Worm (Caenorhabditis elegans) whole organism, L4 larva: ENCODE data around the gene sre-29.
A peak's percentile ranks its signal among the peaks of the same experiment; 100 is the strongest.

Experiments used
- F26F4.8 ChIP-seq: fragments of 200-800 bp; sonication (Bioruptor generic); conservative IDR thresholded peaks from 2 replicates; pipeline ENCODE4 v1.3.6; 2022; ENCODE audit warnings: missing genetic modification characterization, missing compliant biosample characterization
- F49E8.2 ChIP-seq: sonication (generic microtip); optimal IDR thresholded peaks from 2 replicates; lab custom pipeline; 2016; ENCODE audit warnings: missing compliant biosample characterization, mild to moderate bottlenecking, missing genetic modification characterization, borderline replicate concordance
- T20F7.1 ChIP-seq: fragments of 200-800 bp; sonication (Bioruptor generic); optimal IDR thresholded peaks from 2 replicates; lab custom pipeline; 2018; ENCODE audit warnings: mild to moderate bottlenecking, missing genetic modification characterization, missing compliant biosample characterization
- T26A8.4 ChIP-seq: fragments of 200-800 bp; sonication (Bioruptor generic); IDR thresholded peaks from 2 replicates; pipeline ENCODE4 v1.3.6; 2022; ENCODE audit warnings: missing genetic modification characterization, missing compliant biosample characterization
- Y48G9A.11 ChIP-seq: fragments of 200-800 bp; sonication (Bioruptor generic); IDR thresholded peaks from 2 replicates; pipeline ENCODE4 v1.3.6; 2022; ENCODE audit warnings: missing genetic modification reagents, missing genetic modification characterization, missing compliant biosample characterization
- attf-4 ChIP-seq: sonication (generic microtip); optimal IDR thresholded peaks from 3 replicates; lab custom pipeline; 2017; ENCODE audit warnings: missing biosample characterization, missing genetic modification characterization
- ceh-20 ChIP-seq: fragments of 200-800 bp; sonication (Bioruptor generic); IDR thresholded peaks from 2 replicates; pipeline ENCODE4 v1.3.6; 2022; ENCODE audit warnings: missing genetic modification reagents, missing genetic modification characterization, missing compliant biosample characterization
- ceh-82 ChIP-seq: sonication (generic microtip); optimal IDR thresholded peaks from 2 replicates; lab custom pipeline; 2017; ENCODE audit warnings: missing biosample characterization, missing genetic modification characterization
- ces-1 ChIP-seq: fragments of 150-350 bp; sonication (generic microtip); optimal IDR thresholded peaks from 4 replicates; lab custom pipeline; 2014; ENCODE audit warnings: missing biosample characterization, missing genetic modification reagents, missing genetic modification characterization
- cey-2 ChIP-seq: sonication (generic microtip); optimal IDR thresholded peaks from 3 replicates; lab custom pipeline; 2017; ENCODE audit warnings: missing genetic modification characterization, mild to moderate bottlenecking, missing compliant biosample characterization, antibody characterized with exemption, borderline replicate concordance; ENCODE audit not compliant: insufficient read depth
- daf-12 ChIP-seq: fragments of 150-350 bp; optimal IDR thresholded peaks from 2 replicates; lab custom pipeline; 2014; ENCODE audit warnings: missing biosample characterization, missing genetic modification reagents, missing genetic modification characterization
- daf-16 ChIP-seq, 3 experiments: sonication (generic microtip); optimal IDR thresholded peaks; 2 replicates each; lab custom pipeline; 2016 to 2017; ENCODE audit warnings: missing genetic modification characterization in 3 of 3, missing genetic modification reagents in 3 of 3, mild to moderate bottlenecking in 2 of 3, missing compliant biosample characterization in 2 of 3, missing biosample characterization in 1 of 3, moderate library complexity in 1 of 3
- dmd-6 ChIP-seq: fragments of 200-800 bp; sonication (Bioruptor generic); IDR thresholded peaks from 2 replicates; pipeline ENCODE4 v1.3.6; 2022; ENCODE audit warnings: missing genetic modification reagents, missing genetic modification characterization, missing compliant biosample characterization
- dmd-8 ChIP-seq: fragments of 200-800 bp; sonication (Bioruptor generic); IDR thresholded peaks from 2 replicates; pipeline ENCODE4 v1.3.6; 2022; ENCODE audit warnings: missing genetic modification characterization, missing compliant biosample characterization
- dmd-9 ChIP-seq: fragments of 200-800 bp; sonication (Bioruptor generic); IDR thresholded peaks from 2 replicates; pipeline ENCODE4 v1.3.6; 2022; ENCODE audit warnings: missing genetic modification reagents, missing genetic modification characterization, missing compliant biosample characterization
- duxl-1 ChIP-seq: sonication (generic microtip); optimal IDR thresholded peaks from 2 replicates; lab custom pipeline; 2016; ENCODE audit warnings: mild to moderate bottlenecking, missing genetic modification characterization, moderate library complexity, missing compliant biosample characterization; ENCODE audit not compliant: poor library complexity
- dve-1 ChIP-seq: sonication (generic microtip); optimal IDR thresholded peaks from 2 replicates; lab custom pipeline; 2017; ENCODE audit warnings: antibody characterized with exemption, mild to moderate bottlenecking, missing genetic modification characterization, missing compliant biosample characterization; ENCODE audit not compliant: insufficient read depth
- fkh-10 ChIP-seq: fragments of 150-350 bp; optimal IDR thresholded peaks from 2 replicates; lab custom pipeline; 2014; ENCODE audit warnings: missing biosample characterization, missing genetic modification reagents, missing genetic modification characterization
- hif-1 ChIP-seq, 2 experiments: sonication (generic microtip); optimal IDR thresholded peaks; 2 replicates each; lab custom pipeline; 2016 to 2017; ENCODE audit warnings: missing compliant biosample characterization in 2 of 2, missing genetic modification characterization in 2 of 2, missing genetic modification reagents in 2 of 2, missing genotype in 2 of 2, mild to moderate bottlenecking in 1 of 2
- hlh-11 ChIP-seq: fragments of 200-800 bp; sonication (Bioruptor generic); optimal IDR thresholded peaks from 2 replicates; lab custom pipeline; 2018; ENCODE audit warnings: mild to moderate bottlenecking, missing genetic modification characterization, missing compliant biosample characterization
- hlh-30 ChIP-seq: sonication (generic microtip); optimal IDR thresholded peaks from 2 replicates; lab custom pipeline; 2017; ENCODE audit warnings: antibody characterized with exemption, mild to moderate bottlenecking, missing genetic modification characterization, missing compliant biosample characterization; ENCODE audit not compliant: insufficient read depth
- hmg-1.1 ChIP-seq: fragments of 200-800 bp; sonication (Bioruptor generic); IDR thresholded peaks from 2 replicates; pipeline ENCODE4 v1.3.6; 2022; ENCODE audit warnings: missing genetic modification reagents, missing genetic modification characterization, missing compliant biosample characterization
- jun-1 ChIP-seq: fragments of 150-350 bp; optimal IDR thresholded peaks from 2 replicates; lab custom pipeline; 2014; ENCODE audit warnings: missing biosample characterization, missing genetic modification reagents, missing genetic modification characterization
- lim-7 ChIP-seq: fragments of 200-800 bp; sonication (Bioruptor generic); IDR thresholded peaks from 2 replicates; pipeline ENCODE4 v1.3.6; 2022; ENCODE audit warnings: missing genetic modification characterization, missing compliant biosample characterization
- lin-1 ChIP-seq: fragments of 200-800 bp; sonication (Bioruptor generic); IDR thresholded peaks from 2 replicates; pipeline ENCODE4 v1.3.6; 2022; ENCODE audit warnings: missing genetic modification reagents, missing genetic modification characterization, missing compliant biosample characterization
- lin-15B ChIP-seq: fragments of 150-350 bp; sonication (generic microtip); optimal IDR thresholded peaks from 3 replicates; lab custom pipeline; 2014; ENCODE audit warnings: missing biosample characterization, missing genetic modification characterization
- mxl-3 ChIP-seq: fragments of 200-800 bp; sonication (Bioruptor generic); optimal IDR thresholded peaks from 2 replicates; lab custom pipeline; 2018; ENCODE audit warnings: mild to moderate bottlenecking, missing genetic modification characterization, missing compliant biosample characterization
- nhr-41 ChIP-seq: fragments of 200-800 bp; sonication (Bioruptor generic); IDR thresholded peaks from 2 replicates; pipeline ENCODE4 v1.3.6; 2022; ENCODE audit warnings: missing genetic modification reagents, missing genetic modification characterization, missing compliant biosample characterization
- nhr-76 ChIP-seq: fragments of 150-350 bp; optimal IDR thresholded peaks from 2 replicates; lab custom pipeline; 2014; ENCODE audit warnings: missing biosample characterization, missing genetic modification characterization
- saeg-2 ChIP-seq: fragments of 200-800 bp; sonication (Bioruptor generic); IDR thresholded peaks from 2 replicates; pipeline ENCODE4 v1.3.6; 2022; ENCODE audit warnings: missing genetic modification reagents, missing genetic modification characterization, missing compliant biosample characterization
- sdz-12 ChIP-seq: fragments of 200-800 bp; sonication (Bioruptor generic); optimal IDR thresholded peaks from 2 replicates; lab custom pipeline; 2018; ENCODE audit warnings: mild to moderate bottlenecking, missing genetic modification characterization, missing compliant biosample characterization
- snpc-1.2 ChIP-seq: fragments of 200-800 bp; sonication (Bioruptor generic); IDR thresholded peaks from 2 replicates; pipeline ENCODE4 v1.3.6; 2022; ENCODE audit warnings: missing genetic modification reagents, missing genetic modification characterization, missing compliant biosample characterization
- spr-1 ChIP-seq: sonication (generic microtip); optimal IDR thresholded peaks from 2 replicates; lab custom pipeline; 2016; ENCODE audit warnings: mild to moderate bottlenecking, missing genetic modification characterization, missing compliant biosample characterization
- spr-3 ChIP-seq: fragments of 200-800 bp; sonication (Bioruptor generic); optimal IDR thresholded peaks from 2 replicates; lab custom pipeline; 2018; ENCODE audit warnings: mild to moderate bottlenecking, missing genetic modification characterization, missing compliant biosample characterization
- tag-97 ChIP-seq: fragments of 200-800 bp; sonication (Bioruptor generic); IDR thresholded peaks from 2 replicates; pipeline ENCODE4 v1.3.6; 2022; ENCODE audit warnings: missing genetic modification characterization, missing compliant biosample characterization
- tra-1 ChIP-seq: fragments of 200-800 bp; sonication (Bioruptor generic); IDR thresholded peaks from 2 replicates; pipeline ENCODE4 v1.3.6; 2022; ENCODE audit warnings: missing genetic modification reagents, missing genetic modification characterization, missing compliant biosample characterization
- unc-62 ChIP-seq, 3 experiments: fragments of 150-350 bp in 1 of 3; sonication (generic microtip); optimal IDR thresholded peaks in 2 of 3; peaks in 1 of 3; 1 replicate in 1 of 3; 2 replicates in 2 of 3; lab custom pipeline; 2014 to 2017; ENCODE audit warnings: missing biosample characterization in 3 of 3, missing genetic modification characterization in 3 of 3, missing genetic modification reagents in 3 of 3, missing genotype in 1 of 3
- zip-2 ChIP-seq: fragments of 150-350 bp; optimal IDR thresholded peaks from 2 replicates; lab custom pipeline; 2014; ENCODE audit warnings: missing biosample characterization, missing genetic modification characterization
- ztf-7 ChIP-seq: fragments of 150-350 bp; optimal IDR thresholded peaks from 2 replicates; lab custom pipeline; 2014; ENCODE audit warnings: missing biosample characterization, missing genetic modification characterization

Gene sre-29

ce11 chrII:12353816-12354215 is 47.9 kb downstream of the sre-29 start:
- TF ChIP-seq unc-62 (GFP tag; optimal IDR thresholded peaks at IDR 0.05 in 1 of 2; lab: Kevin White, UChicago) (no peak), unc-62 (tag; optimal IDR thresholded peaks at IDR 0.05; lab: Kevin White, UChicago) (no peak), jun-1 (tag; lab: Kevin White, UChicago) (no peak), attf-4 (tag; lab: Kevin White, UChicago) (no peak), spr-1 (tag; lab: Kevin White, UChicago) (no peak), T26A8.4 (no peak), snpc-1.2 (no peak), fkh-10 (GFP tag; lab: Kevin White, UChicago) (no peak), ces-1 (no peak), Y48G9A.11 (no peak), mxl-3 (GFP tag; lab: Kevin White, UChicago) (no peak), dmd-8 (no peak), hlh-11 (tag; lab: Kevin White, UChicago) (peak; percentile 44), saeg-2 (GFP tag; lab: Robert Waterston, UW) (no peak), nhr-76 (tag; lab: Kevin White, UChicago) (no peak), ztf-7 (tag; lab: Kevin White, UChicago) (no peak), dve-1 (peak; percentile 16), F49E8.2 (tag; lab: Kevin White, UChicago) (no peak), hmg-1.1 (GFP tag; lab: Robert Waterston, UW) (no peak), cey-2 (tag; lab: Kevin White, UChicago) (no peak), dmd-6 (peak; percentile 86), sdz-12 (GFP tag; lab: Kevin White, UChicago) (no peak), hlh-30 (tag; lab: Kevin White, UChicago) (no peak), nhr-41 (no peak), tra-1 (GFP tag; lab: Robert Waterston, UW) (no peak), lim-7 (no peak), daf-16 (GFP tag; optimal IDR thresholded peaks at IDR 0.05; lab: Kevin White, UChicago) (peak in 1 of 2 experiments; percentile 58), daf-16 (tag; optimal IDR thresholded peaks at IDR 0.05; lab: Kevin White, UChicago) (no peak), T20F7.1 (peak; percentile 13), lin-15B (tag; lab: Kevin White, UChicago) (no peak), ceh-82 (tag; lab: Kevin White, UChicago) (no peak), zip-2 (tag; lab: Kevin White, UChicago) (no peak), lin-1 (no peak), ceh-20 (GFP tag; lab: Robert Waterston, UW) (no peak), tag-97 (GFP tag; lab: Robert Waterston, UW) (no peak), hif-1 (tag; optimal IDR thresholded peaks at IDR 0.05; lab: Kevin White, UChicago) (no peak), F26F4.8 (GFP tag; lab: Robert Waterston, UW) (no peak), daf-12 (no peak), spr-3 (GFP tag; lab: Kevin White, UChicago) (no peak)

ce11 chrII:12353104-12353503 is 48.6 kb downstream of the sre-29 start:
- TF ChIP-seq duxl-1 (tag; lab: Kevin White, UChicago) (no peak), dmd-9 (GFP tag; lab: Robert Waterston, UW) (no peak)
